Worm (Caenorhabditis elegans) whole organism, L1 larva: ENCODE data around the gene C44B9.3.

Experiments used
- C16A3.4 ChIP-seq: fragments of 150-350 bp; optimal IDR thresholded peaks from 2 replicates; lab custom pipeline; 2014; ENCODE audit warnings: missing biosample characterization, missing genetic modification characterization
- F16B12.6 ChIP-seq: fragments of 150-350 bp; optimal IDR thresholded peaks from 2 replicates; lab custom pipeline; 2014; ENCODE audit warnings: missing biosample characterization, missing genetic modification characterization
- aha-1 ChIP-seq: fragments of 150-350 bp; optimal IDR thresholded peaks from 2 replicates; lab custom pipeline; 2014; ENCODE audit warnings: missing biosample characterization, missing genetic modification characterization
- aly-2 ChIP-seq: fragments of 150-350 bp; optimal IDR thresholded peaks from 2 replicates; lab custom pipeline; 2014; ENCODE audit warnings: missing biosample characterization, missing genetic modification characterization
- ama-1 ChIP-seq: fragments of 150-350 bp; optimal IDR thresholded peaks from 2 replicates; lab custom pipeline; 2014
- ceh-63 ChIP-seq: fragments of 200-800 bp; sonication (Bioruptor generic); optimal IDR thresholded peaks from 2 replicates; lab custom pipeline; 2018; ENCODE audit warnings: mild to moderate bottlenecking, missing genetic modification characterization, missing compliant biosample characterization
- ceh-82 ChIP-seq, 3 experiments: fragments of 150-350 bp in 1 of 3; sonication (generic microtip) in 2 of 3; optimal IDR thresholded peaks; 2 replicates each; lab custom pipeline; 2014 to 2017; ENCODE audit warnings: missing biosample characterization in 3 of 3, missing genetic modification characterization in 3 of 3
- ceh-88 ChIP-seq: fragments of 200-800 bp; sonication (Bioruptor generic); IDR thresholded peaks from 2 replicates; pipeline ENCODE4 v1.3.6; 2022; ENCODE audit warnings: missing genetic modification characterization, missing compliant biosample characterization
- dpl-1 ChIP-seq, 3 experiments: fragments of 150-350 bp in 2 of 3; sonication (generic microtip) in 1 of 3; optimal IDR thresholded peaks; 2 replicates each; lab custom pipeline; 2014 to 2017; ENCODE audit warnings: missing biosample characterization in 3 of 3, missing genetic modification characterization in 3 of 3, missing genetic modification reagents in 3 of 3
- egl-13 ChIP-seq: sonication (generic microtip); optimal IDR thresholded peaks from 2 replicates; lab custom pipeline; 2016; ENCODE audit warnings: missing genotype, missing genetic modification reagents, missing genetic modification characterization, missing compliant biosample characterization
- elt-3 ChIP-seq, 6 experiments: fragments of 150-350 bp in 1 of 6; sonication (generic microtip); optimal IDR thresholded peaks; 2 replicates each; lab custom pipeline; 2017 to 2018; ENCODE audit warnings: missing biosample characterization in 6 of 6, missing genetic modification characterization in 6 of 6, inconsistent platforms in 1 of 6
- ets-5 ChIP-seq: fragments of 200-800 bp; sonication (Bioruptor generic); IDR thresholded peaks from 2 replicates; pipeline ENCODE4 v1.3.6; 2022; ENCODE audit warnings: missing genetic modification characterization, missing compliant biosample characterization
- fkh-10 ChIP-seq: sonication (generic microtip); optimal IDR thresholded peaks from 2 replicates; lab custom pipeline; 2017; ENCODE audit warnings: missing biosample characterization, missing genetic modification reagents, missing genetic modification characterization
- fkh-8 ChIP-seq: sonication (generic microtip); optimal IDR thresholded peaks from 2 replicates; lab custom pipeline; 2016; ENCODE audit warnings: mild to moderate bottlenecking, missing genetic modification characterization, missing compliant biosample characterization
- fos-1 ChIP-seq: fragments of 150-350 bp; optimal IDR thresholded peaks from 2 replicates; lab custom pipeline; 2014; ENCODE audit warnings: missing biosample characterization, missing genetic modification characterization
- grh-1 ChIP-seq: fragments of 200-800 bp; sonication (Bioruptor generic); IDR thresholded peaks from 2 replicates; pipeline ENCODE4 v1.3.6; 2022; ENCODE audit warnings: missing genetic modification reagents, missing genetic modification characterization, missing compliant biosample characterization
- hpl-2 ChIP-seq: fragments of 150-350 bp; optimal IDR thresholded peaks from 2 replicates; lab custom pipeline; 2014; ENCODE audit warnings: missing biosample characterization, missing genetic modification reagents, missing genetic modification characterization
- isw-1 ChIP-seq: fragments of 200-800 bp; sonication (Bioruptor generic); IDR thresholded peaks from 2 replicates; pipeline ENCODE4 v1.3.6; 2022; ENCODE audit warnings: missing genetic modification characterization, missing compliant biosample characterization
- lin-13 ChIP-seq: fragments of 150-350 bp; optimal IDR thresholded peaks from 2 replicates; lab custom pipeline; 2014; ENCODE audit warnings: missing biosample characterization, missing genetic modification reagents, missing genetic modification characterization
- lin-14 ChIP-seq: fragments of 200-800 bp; sonication (Bioruptor generic); optimal IDR thresholded peaks from 2 replicates; lab custom pipeline; 2018; ENCODE audit warnings: mild to moderate bottlenecking, missing genetic modification characterization, moderate library complexity, missing compliant biosample characterization
- lin-15B ChIP-seq: fragments of 150-350 bp; sonication (generic microtip); optimal IDR thresholded peaks from 3 replicates; lab custom pipeline; 2014; ENCODE audit warnings: missing biosample characterization, missing genetic modification characterization
- lin-39 ChIP-seq: fragments of 150-350 bp; optimal IDR thresholded peaks from 2 replicates; lab custom pipeline; 2014; ENCODE audit warnings: missing biosample characterization, missing genetic modification reagents, missing genetic modification characterization
- lsy-2 ChIP-seq, 2 experiments: fragments of 150-350 bp; optimal IDR thresholded peaks; 2 replicates each; lab custom pipeline; 2014; ENCODE audit warnings: missing biosample characterization in 2 of 2, missing genetic modification characterization in 2 of 2
- mab-9 ChIP-seq: fragments of 200-800 bp; sonication (Bioruptor generic); IDR thresholded peaks from 2 replicates; pipeline ENCODE4 v1.3.6; 2022; ENCODE audit warnings: missing genetic modification reagents, missing genetic modification characterization, missing compliant biosample characterization
- mdl-1 ChIP-seq, 2 experiments: fragments of 150-350 bp; optimal IDR thresholded peaks; 2 replicates each; lab custom pipeline; 2014 to 2017; ENCODE audit warnings: missing biosample characterization in 2 of 2, missing genetic modification characterization in 2 of 2, inconsistent platforms in 1 of 2
- mef-2 ChIP-seq: fragments of 150-350 bp; optimal IDR thresholded peaks from 2 replicates; lab custom pipeline; 2014; ENCODE audit warnings: missing biosample characterization, missing genetic modification characterization
- nhr-11 ChIP-seq: fragments of 150-350 bp; optimal IDR thresholded peaks from 2 replicates; lab custom pipeline; 2014; ENCODE audit warnings: missing biosample characterization, missing genetic modification characterization
- nhr-19 ChIP-seq: fragments of 200-800 bp; sonication (Bioruptor generic); conservative IDR thresholded peaks from 2 replicates; pipeline ENCODE4 v1.3.6; 2022; ENCODE audit warnings: missing genetic modification characterization, missing compliant biosample characterization
- nhr-237 ChIP-seq: fragments of 150-350 bp; optimal IDR thresholded peaks from 2 replicates; lab custom pipeline; 2014; ENCODE audit warnings: missing biosample characterization, missing genetic modification characterization
- nhr-47 ChIP-seq: sonication (generic microtip); optimal IDR thresholded peaks from 2 replicates; lab custom pipeline; 2016; ENCODE audit warnings: mild to moderate bottlenecking, missing genetic modification characterization, moderate library complexity, missing compliant biosample characterization
- nhr-71 ChIP-seq: sonication (generic microtip); optimal IDR thresholded peaks from 2 replicates; lab custom pipeline; 2016; ENCODE audit warnings: mild to moderate bottlenecking, missing genetic modification characterization, moderate library complexity, missing compliant biosample characterization
- nhr-77 ChIP-seq: fragments of 150-350 bp; optimal IDR thresholded peaks from 2 replicates; lab custom pipeline; 2014; ENCODE audit warnings: missing biosample characterization, missing genetic modification characterization
- nhr-85 ChIP-seq: sonication (generic microtip); peaks from one replicate; lab custom pipeline; 2016; ENCODE audit warnings: missing genetic modification characterization, inconsistent platforms, missing compliant biosample characterization
- pax-3 ChIP-seq: fragments of 200-800 bp; sonication (Bioruptor generic); optimal IDR thresholded peaks from 2 replicates; lab custom pipeline; 2018; ENCODE audit warnings: mild to moderate bottlenecking, missing genetic modification characterization, moderate library complexity, missing compliant biosample characterization
- pqm-1 ChIP-seq: sonication (generic microtip); optimal IDR thresholded peaks from 3 replicates; lab custom pipeline; 2017; ENCODE audit warnings: missing biosample characterization, missing genetic modification characterization
- rnt-1 ChIP-seq: sonication (generic microtip); optimal IDR thresholded peaks from 2 replicates; lab custom pipeline; 2016; ENCODE audit warnings: mild to moderate bottlenecking, missing genetic modification characterization, moderate library complexity, missing compliant biosample characterization
- skn-1 ChIP-seq: fragments of 150-350 bp; optimal IDR thresholded peaks from 2 replicates; lab custom pipeline; 2014; ENCODE audit warnings: missing biosample characterization, missing genetic modification characterization
- snpc-4 ChIP-seq: fragments of 150-350 bp; optimal IDR thresholded peaks from 2 replicates; lab custom pipeline; 2014; ENCODE audit warnings: missing biosample characterization, missing genetic modification characterization
- swsn-7 ChIP-seq: sonication (generic microtip); optimal IDR thresholded peaks from 2 replicates; lab custom pipeline; 2016; ENCODE audit warnings: missing genetic modification characterization, missing compliant biosample characterization
- tbx-2 ChIP-seq: sonication (generic microtip); optimal IDR thresholded peaks from 2 replicates; lab custom pipeline; 2016; ENCODE audit warnings: missing genetic modification characterization, missing compliant biosample characterization
- tlp-1 ChIP-seq: fragments of 150-350 bp; optimal IDR thresholded peaks from 2 replicates; lab custom pipeline; 2014; ENCODE audit warnings: missing biosample characterization, missing genetic modification characterization
- unc-130 ChIP-seq: fragments of 150-350 bp; optimal IDR thresholded peaks from 2 replicates; lab custom pipeline; 2017; ENCODE audit warnings: missing biosample characterization, missing genetic modification characterization, inconsistent platforms
- unc-98 ChIP-seq: fragments of 200-800 bp; sonication (Bioruptor generic); IDR thresholded peaks from 2 replicates; pipeline ENCODE4 v1.3.6; 2022; ENCODE audit warnings: missing genetic modification characterization, missing compliant biosample characterization
- vab-15 ChIP-seq: sonication (generic microtip); optimal IDR thresholded peaks from 2 replicates; lab custom pipeline; 2017; ENCODE audit warnings: missing genotype, mild to moderate bottlenecking, missing genetic modification characterization, missing compliant biosample characterization
- xbp-1 ChIP-seq: sonication (generic microtip); optimal IDR thresholded peaks from 2 replicates; lab custom pipeline; 2016; ENCODE audit warnings: missing genetic modification characterization, missing compliant biosample characterization
- zag-1 ChIP-seq: fragments of 150-350 bp; optimal IDR thresholded peaks from 2 replicates; lab custom pipeline; 2014; ENCODE audit warnings: missing biosample characterization, missing genetic modification characterization
- zip-4 ChIP-seq: fragments of 200-800 bp; sonication (Bioruptor generic); optimal IDR thresholded peaks from 2 replicates; lab custom pipeline; 2018; ENCODE audit warnings: mild to moderate bottlenecking, missing genetic modification characterization, moderate library complexity, missing compliant biosample characterization
- ztf-11 ChIP-seq, 2 experiments: sonication (generic microtip); optimal IDR thresholded peaks; 2 replicates each; lab custom pipeline; 2016 to 2017; ENCODE audit warnings: missing genetic modification characterization in 2 of 2, missing biosample characterization in 1 of 2, missing compliant biosample characterization in 1 of 2

Gene C44B9.3

DNA sequence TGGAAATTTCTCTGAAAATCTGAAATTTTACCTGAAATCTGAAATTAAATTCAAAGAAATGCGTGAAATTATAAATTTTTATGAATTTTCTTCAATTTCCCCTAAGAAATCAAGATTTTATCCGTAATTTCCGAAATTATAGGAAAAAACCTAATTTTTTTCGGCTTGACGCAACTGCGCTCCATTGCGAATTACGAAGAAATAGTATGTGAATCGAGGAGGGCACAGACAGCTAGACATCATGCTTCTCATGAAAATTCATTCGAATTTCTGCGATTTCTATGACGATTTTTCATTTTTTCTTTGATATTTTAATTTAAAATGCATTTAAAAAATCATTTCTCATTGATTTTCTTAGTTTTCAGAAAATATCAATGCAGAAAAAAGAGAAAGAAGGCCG is 2.0 kb upstream of the C44B9.3 start (continued):
- TF ChIP-seq mef-2, result no peak
- peak; percentile 84 for TF ChIP-seq nhr-47 (tag; lab: Kevin White, UChicago)
- TF ChIP-seq fkh-10 (GFP tag; lab: Kevin White, UChicago), result no peak
- peak; percentile 68 to 78 (median 77) for TF ChIP-seq dpl-1 (GFP tag; optimal IDR thresholded peaks at IDR 0.05; lab: Kevin White, UChicago)
- peak; percentile 41 for TF ChIP-seq aly-2 (tag; lab: Kevin White, UChicago)
- TF ChIP-seq tlp-1 (tag; lab: Kevin White, UChicago), result no peak
- TF ChIP-seq unc-130 (tag; lab: Kevin White, UChicago), result peak; percentile 31
- peak; percentile 79 for TF ChIP-seq xbp-1 (tag; lab: Kevin White, UChicago)
- TF ChIP-seq lin-15B (tag; lab: Kevin White, UChicago), result peak; percentile 85
- peak; percentile 61 for TF ChIP-seq isw-1 (GFP tag; lab: Robert Waterston, UW)
- no peak for TF ChIP-seq nhr-71
- no peak for TF ChIP-seq lin-14
- peak; percentile 56 for TF ChIP-seq nhr-77 (tag; lab: Kevin White, UChicago)
- peak; percentile 46 for TF ChIP-seq lin-13 (GFP tag; lab: Kevin White, UChicago)
- TF ChIP-seq rnt-1 (tag; lab: Kevin White, UChicago), result no peak
- peak; percentile 53 for TF ChIP-seq F16B12.6 (tag; lab: Kevin White, UChicago)
- peak; percentile 49 to 74 (median 72) for TF ChIP-seq ceh-82 (tag; optimal IDR thresholded peaks at IDR 0.05; lab: Kevin White, UChicago)
- no peak for TF ChIP-seq ceh-88 (GFP tag; lab: Robert Waterston, UW)
- peak; percentile 56 for TF ChIP-seq fos-1 (tag; lab: Kevin White, UChicago)
- TF ChIP-seq nhr-11, result peak; percentile 58
- peak; percentile 74 for TF ChIP-seq lin-39 (tag; lab: Kevin White, UChicago)
- peak; percentile 79 for TF ChIP-seq tbx-2
- peak in 2 of 6 experiments; percentile 35 to 36 for TF ChIP-seq elt-3 (tag; optimal IDR thresholded peaks at IDR 0.05; lab: Kevin White, UChicago)
- peak; percentile 74 for TF ChIP-seq nhr-19 (GFP tag; lab: Robert Waterston, UW)
- peak; percentile 2 for TF ChIP-seq vab-15
- peak; percentile 22; the same call in 1 of the 2 replicates for TF ChIP-seq grh-1 (GFP tag; lab: Robert Waterston, UW)
- TF ChIP-seq lsy-2 (tag; optimal IDR thresholded peaks at IDR 0.05; lab: Kevin White, UChicago), result peak; percentile 82 to 84
- TF ChIP-seq aha-1 (tag; lab: Kevin White, UChicago), result peak; percentile 2
- TF ChIP-seq nhr-85 (tag; lab: Kevin White, UChicago), result peak; percentile 87
- no peak for TF ChIP-seq ceh-63 (GFP tag; lab: Kevin White, UChicago)
- no peak for TF ChIP-seq ama-1 (lab: Kevin White, UChicago)
- peak; percentile 80 for TF ChIP-seq skn-1 (tag; lab: Kevin White, UChicago)
- peak in 1 of 2 experiments; percentile 52 for TF ChIP-seq mdl-1 (tag; optimal IDR thresholded peaks at IDR 0.05; lab: Kevin White, UChicago)
- TF ChIP-seq fkh-8 (tag; lab: Kevin White, UChicago), result peak; percentile 47
- TF ChIP-seq pax-3 (tag; lab: Kevin White, UChicago), result no peak
- peak; percentile 59 for TF ChIP-seq C16A3.4
- TF ChIP-seq hpl-2 (GFP tag; lab: Kevin White, UChicago), result peak; percentile 18
- TF ChIP-seq mab-9 (GFP tag; lab: Robert Waterston, UW), result 0 out of 2 replicates have a peak, but pooled peaks have one; percentile 25
- no peak for TF ChIP-seq unc-98
- TF ChIP-seq swsn-7 (tag; lab: Kevin White, UChicago), result peak; percentile 79
- peak; percentile 60 for TF ChIP-seq egl-13 (tag; lab: Kevin White, UChicago)
- no peak for TF ChIP-seq zag-1 (tag; lab: Kevin White, UChicago)

DNA sequence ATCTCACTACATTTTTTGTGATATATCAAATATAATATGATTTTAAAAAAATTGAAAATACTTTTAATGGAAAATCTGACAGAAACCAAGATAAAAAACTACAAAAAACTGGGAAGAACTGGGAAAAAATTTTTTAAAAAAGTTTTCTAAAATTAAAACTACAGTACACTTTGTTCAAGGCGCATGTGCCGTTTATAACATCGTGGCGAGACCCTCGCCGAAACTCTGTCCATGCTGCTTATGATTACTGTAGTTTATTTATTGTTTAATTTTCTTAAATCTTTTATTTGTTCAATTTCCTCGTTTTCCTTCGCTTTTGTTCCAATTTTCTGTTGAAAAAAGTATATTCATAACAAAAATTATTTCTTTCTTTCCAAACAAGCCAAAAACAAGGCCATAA is 1.5 kb upstream of the C44B9.3 start, which contains the start of gene athp-1:
TSS of gene athp-1 (plus strand) at position 305 of the 400 bp plus-strand sequence.
- TF ChIP-seq zip-4 (GFP tag; lab: Kevin White, UChicago) (no peak), tbx-2 (no peak), ama-1 (lab: Kevin White, UChicago) (no peak), nhr-237 (no peak), ets-5 (no peak), pax-3 (tag; lab: Kevin White, UChicago) (no peak), snpc-4 (no peak), fos-1 (tag; lab: Kevin White, UChicago) (no peak), pqm-1 (tag; lab: Kevin White, UChicago) (no peak), mdl-1 (tag; optimal IDR thresholded peaks at IDR 0.05; lab: Kevin White, UChicago) (no peak), F16B12.6 (tag; lab: Kevin White, UChicago) (no peak), ztf-11 (tag; optimal IDR thresholded peaks at IDR 0.05; lab: Kevin White, UChicago) (no peak)
